Fruit fly (Drosophila melanogaster): ENCODE measurements around the gene CG5131.

The CG5131 gene

dm6 chr2L:17465915-17466677 lies 18.2 kb upstream of the CG5131 start (continued):
- no peak for TF ChIP-seq fd102C (GFP tag; optimal IDR thresholded peaks at IDR 0.05)
- no peak for TF ChIP-seq CG6765 (GFP tag; optimal IDR thresholded peaks at IDR 0.05)
- peak; percentile 86 for TF ChIP-seq CoRest (tag; optimal IDR thresholded peaks at IDR 0.05)
- TF ChIP-seq C15 (GFP tag; IDR thresholded peaks at IDR 0.05): 0 out of 3 replicates have a peak, but pooled peaks have one; percentile 43
- TF ChIP-seq Xrp1 (GFP tag; IDR thresholded peaks at IDR 0.05): peak; percentile 88
- TF ChIP-seq CG10209 (GFP tag; optimal IDR thresholded peaks at IDR 0.05): peak; percentile 73
- peak; percentile 52; the same call in 1 of the 2 replicates for TF ChIP-seq CG3847 (GFP tag; IDR thresholded peaks at IDR 0.05)
- TF ChIP-seq CG16813 (GFP tag; IDR thresholded peaks at IDR 0.05; ENCODE audit: partially characterized antibody): no peak
- peak; percentile 85 for TF ChIP-seq esg (GFP tag; conservative IDR thresholded peaks at IDR 0.05)
- TF ChIP-seq gcm2 (GFP tag; optimal IDR thresholded peaks at IDR 0.05): no peak
- TF ChIP-seq MBD-R2 (GFP tag; IDR thresholded peaks at IDR 0.05): peak; percentile 50; the same call in 1 of the 2 replicates
- peak in 1 of 2 experiments; percentile 93 for TF ChIP-seq eve (GFP tag; optimal IDR thresholded peaks at IDR 0.05)
- TF ChIP-seq Sox102F (GFP tag; optimal IDR thresholded peaks at IDR 0.05): peak; percentile 90
- TF ChIP-seq D19A (tag; optimal IDR thresholded peaks at IDR 0.05): peak; percentile 85
- TF ChIP-seq Abd-B (GFP tag; optimal IDR thresholded peaks at IDR 0.05): peak; percentile 63
- TF ChIP-seq CG11247 (GFP tag; IDR thresholded peaks at IDR 0.05): peak; percentile 47; the same call in 1 of the 2 replicates
- TF ChIP-seq CG12299 (tag; optimal IDR thresholded peaks at IDR 0.05): peak; percentile 71
- TF ChIP-seq dmrt11E (tag; optimal IDR thresholded peaks at IDR 0.05): peak; percentile 82
- no peak for TF ChIP-seq CG9932 (GFP tag; IDR thresholded peaks at IDR 0.05)
- peak; percentile 58 for TF ChIP-seq fd64A (GFP tag; optimal IDR thresholded peaks at IDR 0.05)
- TF ChIP-seq Drgx (GFP tag; IDR thresholded peaks at IDR 0.05): peak; percentile 88
- TF ChIP-seq dysf (GFP tag; IDR thresholded peaks at IDR 0.05): peak; percentile 85
- peak; percentile 65 for TF ChIP-seq CG12071 (GFP tag; optimal IDR thresholded peaks at IDR 0.05)
- TF ChIP-seq mld (GFP tag; IDR thresholded peaks at IDR 0.05; ENCODE audit: partially characterized antibody): no peak
- peak; percentile 18; the same call in 1 of the 2 replicates for TF ChIP-seq al (GFP tag; IDR thresholded peaks at IDR 0.05)
- peak; percentile 64; the same call in 1 of the 3 replicates for TF ChIP-seq so (GFP tag; IDR thresholded peaks at IDR 0.05)
- no peak for TF ChIP-seq hbn (GFP tag; IDR thresholded peaks at IDR 0.05; ENCODE audit: partially characterized antibody)
- peak; percentile 76 for TF ChIP-seq NK7.1 (GFP tag; optimal IDR thresholded peaks at IDR 0.05)
- TF ChIP-seq hth (optimal IDR thresholded peaks at IDR 0.05): no peak
- TF ChIP-seq MTF-1 (GFP tag; optimal IDR thresholded peaks at IDR 0.05; ENCODE audit: borderline replicate concordance): peak; percentile 52
- TF ChIP-seq HHEX (GFP tag; optimal IDR thresholded peaks at IDR 0.05): peak; percentile 70
- TF ChIP-seq CG2678 (tag; optimal IDR thresholded peaks at IDR 0.05): peak; percentile 89
- peak; percentile 60; the same call in 1 of the 2 replicates for TF ChIP-seq CG14014 (GFP tag; IDR thresholded peaks at IDR 0.05)
- TF ChIP-seq usp (GFP tag; optimal IDR thresholded peaks at IDR 0.05): no peak
- peak; percentile 92 for TF ChIP-seq ci (GFP tag; IDR thresholded peaks at IDR 0.05)
- TF ChIP-seq Doc3 (GFP tag; IDR thresholded peaks at IDR 0.05; ENCODE audit: partially characterized antibody): no peak
- TF ChIP-seq lola (GFP tag; optimal IDR thresholded peaks at IDR 0.05): peak in 1 of 3 experiments; percentile 81
- no peak for TF ChIP-seq kni (GFP tag; optimal IDR thresholded peaks at IDR 0.05)
- peak; percentile 72 for TF ChIP-seq Chrac-16 (GFP tag; optimal IDR thresholded peaks at IDR 0.05)
- peak; percentile 82 for TF ChIP-seq mam (GFP tag; optimal IDR thresholded peaks at IDR 0.05)
- no peak for TF ChIP-seq bigmax (GFP tag; optimal IDR thresholded peaks at IDR 0.05)
- peak; percentile 62; the same call in 1 of the 2 replicates for TF ChIP-seq Awh (GFP tag; IDR thresholded peaks at IDR 0.05)
- no peak for TF ChIP-seq lov (optimal IDR thresholded peaks at IDR 0.05)
- peak; percentile 71; the same call in 2 of the 3 replicates for TF ChIP-seq lov (GFP tag; IDR thresholded peaks at IDR 0.05)
- TF ChIP-seq CG9797 (GFP tag; optimal IDR thresholded peaks at IDR 0.05): no peak
- peak; percentile 70 for TF ChIP-seq CG9817 (tag; optimal IDR thresholded peaks at IDR 0.05)
- TF ChIP-seq CG7987 (GFP tag; optimal IDR thresholded peaks at IDR 0.05): peak; percentile 1
- TF ChIP-seq Dip2 (GFP tag; IDR thresholded peaks at IDR 0.05): no peak
- peak; percentile 40 for TF ChIP-seq gro (GFP tag; optimal IDR thresholded peaks at IDR 0.05)
